Comparison of ENCODE assay signal across 1 fruit fly cellular context in genomic region chr2L:6455032-6455954, dm6.
TF ChIP-seq lines count a peak whose summit lies in the region.

TSS of gene retm (minus strand) at chr2L:6455929.

TF ChIP-seq in whole organism, embryonic, 481 proteins besides CTCF, POLR2A, EP300 and RAD21 (continued from another document):
- TF ChIP-seq CG13296 (GFP tag; optimal IDR thresholded peaks at IDR 0.05; lab: Kevin White, UChicago) (no peak), CG9817 (tag; optimal IDR thresholded peaks at IDR 0.05; lab: Kevin White, UChicago) (no peak), CG1024 (GFP tag; IDR thresholded peaks at IDR 0.05; lab: Robert Waterston, UW) (0 out of 2 replicates have a peak, but pooled peaks have one; percentile 23), Hmx (GFP tag; optimal IDR thresholded peaks at IDR 0.05; lab: Kevin White, UChicago) (no peak), CG12659 (GFP tag; optimal IDR thresholded peaks at IDR 0.05; lab: Kevin White, UChicago) (no peak), ro (GFP tag; IDR thresholded peaks at IDR 0.05; lab: Robert Waterston, UW) (no peak), Adf1 (GFP tag; IDR thresholded peaks at IDR 0.05; lab: Robert Waterston, UW) (no peak; the same call in 1 of the 2 replicates), CG2129 (GFP tag; IDR thresholded peaks at IDR 0.05; lab: Robert Waterston, UW; ENCODE audit: partially characterized antibody) (no peak), CrebB (tag; optimal IDR thresholded peaks at IDR 0.05; lab: Kevin White, UChicago) (peak; percentile 14), CG17612 (GFP tag; IDR thresholded peaks at IDR 0.05; lab: Robert Waterston, UW) (no peak), CG15601 (tag; optimal IDR thresholded peaks at IDR 0.05; lab: Kevin White, UChicago) (peak; percentile 91), CG3065 (GFP tag; optimal IDR thresholded peaks at IDR 0.05; lab: Kevin White, UChicago) (peak; percentile 43), CG1529 (GFP tag; optimal IDR thresholded peaks at IDR 0.05; lab: Kevin White, UChicago) (no peak), cg (GFP tag; optimal IDR thresholded peaks at IDR 0.05; lab: Kevin White, UChicago) (peak; percentile 90), ind (GFP tag; optimal IDR thresholded peaks at IDR 0.05; lab: Kevin White, UChicago) (no peak), lmd (GFP tag; IDR thresholded peaks at IDR 0.05; lab: Robert Waterston, UW) (no peak), lab (GFP tag; optimal IDR thresholded peaks at IDR 0.05; lab: Kevin White, UChicago) (peak; percentile 54), crol (GFP tag; IDR thresholded peaks at IDR 0.05; lab: Robert Waterston, UW) (peak; percentile 93), CG7372 (GFP tag; IDR thresholded peaks at IDR 0.05; lab: Robert Waterston, UW) (no peak), Dbx (GFP tag; IDR thresholded peaks at IDR 0.05; lab: Robert Waterston, UW) (no peak), wek (GFP tag; optimal IDR thresholded peaks at IDR 0.05; lab: Kevin White, UChicago) (peak; percentile 59), MESR4 (GFP tag; optimal IDR thresholded peaks at IDR 0.05; lab: Kevin White, UChicago) (peak; percentile 57), Atf6 (GFP tag; IDR thresholded peaks at IDR 0.05; lab: Robert Waterston, UW) (no peak), tio (GFP tag; optimal IDR thresholded peaks at IDR 0.05; lab: Kevin White, UChicago) (no peak), CG18619 (GFP tag; optimal IDR thresholded peaks at IDR 0.05; lab: Kevin White, UChicago) (no peak), gt (GFP tag; IDR thresholded peaks at IDR 0.05; lab: Robert Waterston, UW) (no peak), CG6813 (GFP tag; optimal IDR thresholded peaks at IDR 0.05; lab: Kevin White, UChicago) (peak; percentile 10), fd102C (GFP tag; optimal IDR thresholded peaks at IDR 0.05; lab: Kevin White, UChicago) (no peak), CG2875 (GFP tag; optimal IDR thresholded peaks at IDR 0.05; lab: Kevin White, UChicago) (peak; percentile 7), CG33213 (GFP tag; optimal IDR thresholded peaks at IDR 0.05; lab: Kevin White, UChicago) (no peak), CkIIα-i1 (GFP tag; IDR thresholded peaks at IDR 0.05; lab: Robert Waterston, UW) (no peak), ap (GFP tag; IDR thresholded peaks at IDR 0.05; lab: Robert Waterston, UW) (no peak), CG11085 (GFP tag; IDR thresholded peaks at IDR 0.05; lab: Robert Waterston, UW) (no peak), grn (GFP tag; optimal IDR thresholded peaks at IDR 0.05; lab: Kevin White, UChicago) (no peak), psq (GFP tag; optimal IDR thresholded peaks at IDR 0.05; lab: Kevin White, UChicago) (no peak), Sin3A (optimal IDR thresholded peaks at IDR 0.05; lab: Kevin White, UChicago) (no peak), CG7357 (GFP tag; IDR thresholded peaks at IDR 0.05; lab: Robert Waterston, UW) (peak; percentile 91), CG12942 (GFP tag; optimal IDR thresholded peaks at IDR 0.05; lab: Kevin White, UChicago) (no peak), CG8290 (GFP tag; optimal IDR thresholded peaks at IDR 0.05; lab: Kevin White, UChicago) (no peak), CG8290 (tag; optimal IDR thresholded peaks at IDR 0.05; lab: Kevin White, UChicago) (peak in 1 of 2 experiments; percentile 33), CG4424 (GFP tag; optimal IDR thresholded peaks at IDR 0.05; lab: Kevin White, UChicago) (no peak), CG4282 (GFP tag; optimal IDR thresholded peaks at IDR 0.05; lab: Kevin White, UChicago) (no peak), Elba2 (GFP tag; optimal IDR thresholded peaks at IDR 0.05; lab: Kevin White, UChicago) (peak; percentile 27), CG7987 (GFP tag; optimal IDR thresholded peaks at IDR 0.05; lab: Kevin White, UChicago) (peak; percentile 30), CG14710 (tag; optimal IDR thresholded peaks at IDR 0.05; lab: Kevin White, UChicago) (no peak), CG12769 (tag; optimal IDR thresholded peaks at IDR 0.05; lab: Kevin White, UChicago) (no peak), rib (GFP tag; IDR thresholded peaks at IDR 0.05; lab: Robert Waterston, UW) (no peak), CG6854 (GFP tag; optimal IDR thresholded peaks at IDR 0.05; lab: Kevin White, UChicago) (no peak), p53 (GFP tag; optimal IDR thresholded peaks at IDR 0.05; lab: Kevin White, UChicago) (no peak), Nf-YB (GFP tag; optimal IDR thresholded peaks at IDR 0.05; lab: Kevin White, UChicago) (peak; percentile 86), luna (GFP tag; optimal IDR thresholded peaks at IDR 0.05; lab: Kevin White, UChicago) (no peak), YL-1 (GFP tag; optimal IDR thresholded peaks at IDR 0.05; lab: Kevin White, UChicago) (peak; percentile 57), ato (GFP tag; IDR thresholded peaks at IDR 0.05; lab: Robert Waterston, UW; ENCODE audit: partially characterized antibody) (no peak), CG30403 (GFP tag; optimal IDR thresholded peaks at IDR 0.05; lab: Kevin White, UChicago) (no peak), Ssrp (tag; optimal IDR thresholded peaks at IDR 0.05; lab: Kevin White, UChicago) (peak; percentile 1), Atf-2 (GFP tag; optimal IDR thresholded peaks at IDR 0.05; lab: Kevin White, UChicago) (no peak), CG12391 (tag; optimal IDR thresholded peaks at IDR 0.05; lab: Kevin White, UChicago) (peak; percentile 8), CG16779 (GFP tag; IDR thresholded peaks at IDR 0.05; lab: Robert Waterston, UW) (no peak), oc (tag; optimal IDR thresholded peaks at IDR 0.05; lab: Kevin White, UChicago) (peak; percentile 37), nerfin-2 (GFP tag; IDR thresholded peaks at IDR 0.05; lab: Robert Waterston, UW; ENCODE audit: partially characterized antibody) (no peak), CG8089 (GFP tag; optimal IDR thresholded peaks at IDR 0.05; lab: Kevin White, UChicago) (no peak), nerfin-1 (tag; optimal IDR thresholded peaks at IDR 0.05; lab: Kevin White, UChicago) (peak; percentile 48), ssp (GFP tag; IDR thresholded peaks at IDR 0.05; lab: Robert Waterston, UW) (peak; percentile 91), Hr51 (GFP tag; optimal IDR thresholded peaks at IDR 0.05; lab: Kevin White, UChicago) (no peak), slbo (GFP tag; IDR thresholded peaks at IDR 0.05; lab: Robert Waterston, UW) (no peak), CG32532 (GFP tag; IDR thresholded peaks at IDR 0.05; lab: Robert Waterston, UW) (peak; percentile 25; the same call in 1 of the 2 replicates), CG4730 (GFP tag; IDR thresholded peaks at IDR 0.05; lab: Robert Waterston, UW) (no peak), pfk (GFP tag; optimal IDR thresholded peaks at IDR 0.05; lab: Kevin White, UChicago) (no peak), ftz-f1 (GFP tag; optimal IDR thresholded peaks at IDR 0.05; lab: Kevin White, UChicago) (peak; percentile 92), Lim3 (GFP tag; IDR thresholded peaks at IDR 0.05; lab: Robert Waterston, UW) (no peak), D19A (tag; optimal IDR thresholded peaks at IDR 0.05; lab: Kevin White, UChicago) (peak; percentile 14), mirr (GFP tag; optimal IDR thresholded peaks at IDR 0.05; lab: Kevin White, UChicago) (peak; percentile 53), Deaf1 (tag; optimal IDR thresholded peaks at IDR 0.05; lab: Kevin White, UChicago) (no peak), CG10565 (GFP tag; optimal IDR thresholded peaks at IDR 0.05; lab: Kevin White, UChicago) (no peak), onecut (GFP tag; IDR thresholded peaks at IDR 0.05; lab: Robert Waterston, UW) (peak; percentile 31), CG5245 (GFP tag; optimal IDR thresholded peaks at IDR 0.05; lab: Kevin White, UChicago) (no peak), ewg (GFP tag; optimal IDR thresholded peaks at IDR 0.05; lab: Kevin White, UChicago) (no peak), Jarid2 (GFP tag; optimal IDR thresholded peaks at IDR 0.05; lab: Kevin White, UChicago) (peak; percentile 39), row (GFP tag; IDR thresholded peaks at IDR 0.05; lab: Robert Waterston, UW) (no peak), CG17568 (GFP tag; optimal IDR thresholded peaks at IDR 0.05; lab: Kevin White, UChicago) (peak; percentile 39), chn (GFP tag; optimal IDR thresholded peaks at IDR 0.05; lab: Kevin White, UChicago) (peak; percentile 70), toy (GFP tag; IDR thresholded peaks at IDR 0.05; lab: Robert Waterston, UW) (no peak), CG10209 (GFP tag; optimal IDR thresholded peaks at IDR 0.05; lab: Kevin White, UChicago) (no peak), Opbp (GFP tag; IDR thresholded peaks at IDR 0.05; lab: Robert Waterston, UW; ENCODE audit: partially characterized antibody) (peak; percentile 28; the same call in 1 of the 3 replicates), CG6689 (GFP tag; IDR thresholded peaks at IDR 0.05; lab: Robert Waterston, UW) (no peak), CG3726 (GFP tag; IDR thresholded peaks at IDR 0.05; lab: Robert Waterston, UW) (no peak), z (GFP tag; IDR thresholded peaks at IDR 0.05; lab: Robert Waterston, UW) (no peak), CG8388 (GFP tag; optimal IDR thresholded peaks at IDR 0.05; lab: Kevin White, UChicago) (no peak), Nf-YC (tag; optimal IDR thresholded peaks at IDR 0.05; lab: Kevin White, UChicago) (peak; percentile 88), Gsc (GFP tag; IDR thresholded peaks at IDR 0.05; lab: Robert Waterston, UW) (no peak), MTF-1 (GFP tag; optimal IDR thresholded peaks at IDR 0.05; lab: Kevin White, UChicago; ENCODE audit: borderline replicate concordance) (no peak), sc (optimal IDR thresholded peaks at IDR 0.05; lab: Kevin White, UChicago) (no peak), sc (GFP tag; optimal IDR thresholded peaks at IDR 0.05; lab: Kevin White, UChicago) (no peak), Rfx (GFP tag; IDR thresholded peaks at IDR 0.05; lab: Robert Waterston, UW) (peak; percentile 23; the same call in 1 of the 2 replicates), H2.0 (GFP tag; IDR thresholded peaks at IDR 0.05; lab: Robert Waterston, UW) (no peak), CG5180 (GFP tag; optimal IDR thresholded peaks at IDR 0.05; lab: Kevin White, UChicago) (peak; percentile 72), caup (GFP tag; optimal IDR thresholded peaks at IDR 0.05; lab: Kevin White, UChicago; ENCODE audit: severe bottlenecking) (no peak), Pdp1 (GFP tag; optimal IDR thresholded peaks at IDR 0.05; lab: Kevin White, UChicago) (peak in 1 of 2 experiments; percentile 92), CG17829 (tag; optimal IDR thresholded peaks at IDR 0.05; lab: Kevin White, UChicago) (no peak), CG13123 (GFP tag; optimal IDR thresholded peaks at IDR 0.05; lab: Kevin White, UChicago) (no peak), CG34376 (GFP tag; optimal IDR thresholded peaks at IDR 0.05; lab: Kevin White, UChicago) (peak; percentile 2), crp (GFP tag; optimal IDR thresholded peaks at IDR 0.05; lab: Kevin White, UChicago) (no peak), Abd-B (GFP tag; optimal IDR thresholded peaks at IDR 0.05; lab: Kevin White, UChicago) (no peak), CG10321 (GFP tag; IDR thresholded peaks at IDR 0.05; lab: Robert Waterston, UW) (no peak), Nf-YA (GFP tag; IDR thresholded peaks at IDR 0.05; lab: Robert Waterston, UW) (no peak), inv (GFP tag; IDR thresholded peaks at IDR 0.05; lab: Robert Waterston, UW; ENCODE audit: partially characterized antibody) (no peak), NfI (GFP tag; optimal IDR thresholded peaks at IDR 0.05; lab: Kevin White, UChicago) (peak; percentile 9), run (tag; optimal IDR thresholded peaks at IDR 0.05; lab: Kevin White, UChicago) (no peak), CG12299 (tag; optimal IDR thresholded peaks at IDR 0.05; lab: Kevin White, UChicago) (peak; percentile 42), CG10147 (GFP tag; optimal IDR thresholded peaks at IDR 0.05; lab: Kevin White, UChicago) (no peak), sima (GFP tag; optimal IDR thresholded peaks at IDR 0.05; lab: Kevin White, UChicago) (no peak), kni (GFP tag; optimal IDR thresholded peaks at IDR 0.05; lab: Kevin White, UChicago) (peak; percentile 28), dati (GFP tag; IDR thresholded peaks at IDR 0.05; lab: Robert Waterston, UW) (no peak), tup (GFP tag; optimal IDR thresholded peaks at IDR 0.05; lab: Kevin White, UChicago) (no peak), CG3281 (GFP tag; optimal IDR thresholded peaks at IDR 0.05; lab: Kevin White, UChicago) (peak; percentile 3), CG6272 (GFP tag; IDR thresholded peaks at IDR 0.05; lab: Robert Waterston, UW) (no peak), CG10543 (GFP tag; optimal IDR thresholded peaks at IDR 0.05; lab: Kevin White, UChicago) (peak; percentile 53), sd (tag; optimal IDR thresholded peaks at IDR 0.05; lab: Kevin White, UChicago) (peak; percentile 71), fd64A (GFP tag; optimal IDR thresholded peaks at IDR 0.05; lab: Kevin White, UChicago) (peak; percentile 19), Bteb2 (GFP tag; optimal IDR thresholded peaks at IDR 0.05; lab: Kevin White, UChicago) (no peak), bbx (GFP tag; IDR thresholded peaks at IDR 0.05; lab: Robert Waterston, UW; ENCODE audit: partially characterized antibody) (peak; percentile 39; the same call in 1 of the 2 replicates), CG1603 (tag; optimal IDR thresholded peaks at IDR 0.05; lab: Kevin White, UChicago) (peak; percentile 10), mld (GFP tag; IDR thresholded peaks at IDR 0.05; lab: Robert Waterston, UW; ENCODE audit: partially characterized antibody) (no peak), h (optimal IDR thresholded peaks at IDR 0.05; lab: Kevin White, UChicago) (no peak), pnt (GFP tag; optimal IDR thresholded peaks at IDR 0.05; lab: Kevin White, UChicago) (no peak), CG12219 (GFP tag; optimal IDR thresholded peaks at IDR 0.05; lab: Kevin White, UChicago) (peak; percentile 37), CHES-1-like (GFP tag; optimal IDR thresholded peaks at IDR 0.05; lab: Kevin White, UChicago) (no peak), Scr (GFP tag; IDR thresholded peaks at IDR 0.05; lab: Robert Waterston, UW; ENCODE audit: partially characterized antibody) (no peak)
